Worm (Caenorhabditis elegans): Measurements from ENCODE around the gene cyp-13A2.
A peak's percentile ranks its signal among the peaks of the same experiment; 100 is the strongest.

The cyp-13A2 gene

ce11 chrII:9787395-9788152 is at the start of gene cyp-13A2:
Gene cyp-13A2 (minus strand): TSS chrII:9787629.
- no peak for TF ChIP-seq nhr-23 (tag; optimal IDR thresholded peaks at IDR 0.05)
- peak; percentile 73 for TF ChIP-seq crh-2 (tag; optimal IDR thresholded peaks at IDR 0.05)
- no peak for TF ChIP-seq aly-2 (tag; optimal IDR thresholded peaks at IDR 0.05)
- TF ChIP-seq lin-11 (tag; optimal IDR thresholded peaks at IDR 0.05), result no peak
- TF ChIP-seq C34F6.9 (tag; optimal IDR thresholded peaks at IDR 0.05), result peak; percentile 25
- peak; percentile 67 for TF ChIP-seq nhr-21 (tag; optimal IDR thresholded peaks at IDR 0.05)
- TF ChIP-seq ztf-1 (GFP tag; conservative IDR thresholded peaks at IDR 0.05), result no peak
- TF ChIP-seq snpc-4 (tag; optimal IDR thresholded peaks at IDR 0.05), result peak; percentile 95
- TF ChIP-seq sem-4 (tag; optimal IDR thresholded peaks at IDR 0.05), result peak; percentile 47
- no peak for TF ChIP-seq nhr-11 (tag; optimal IDR thresholded peaks at IDR 0.05)
- TF ChIP-seq nhr-10 (tag; optimal IDR thresholded peaks at IDR 0.05), result no peak
- peak; percentile 48 for TF ChIP-seq nhr-129 (tag; optimal IDR thresholded peaks at IDR 0.05)
- peak; percentile 89 for TF ChIP-seq fos-1 (tag; optimal IDR thresholded peaks at IDR 0.05)
- TF ChIP-seq ama-1 (optimal IDR thresholded peaks at IDR 0.05), result no peak
- TF ChIP-seq peb-1 (tag; optimal IDR thresholded peaks at IDR 0.05), result no peak
- TF ChIP-seq R02D3.7 (tag; optimal IDR thresholded peaks at IDR 0.05), result no peak
- peak in 1 of 2 experiments; percentile 68 for TF ChIP-seq mdl-1 (tag; optimal IDR thresholded peaks at IDR 0.05)
- no peak for TF ChIP-seq ceh-82 (tag; optimal IDR thresholded peaks at IDR 0.05)
- TF ChIP-seq lsy-2 (tag; optimal IDR thresholded peaks at IDR 0.05), result peak in 1 of 2 experiments; percentile 52
- no peak for TF ChIP-seq zag-1 (tag; optimal IDR thresholded peaks at IDR 0.05)
- no peak for TF ChIP-seq lin-13 (GFP tag; optimal IDR thresholded peaks at IDR 0.05)
- TF ChIP-seq nhr-12 (tag; optimal IDR thresholded peaks at IDR 0.05), result no peak
- no peak for TF ChIP-seq ztf-11 (tag; optimal IDR thresholded peaks at IDR 0.05)
- peak; percentile 83 for TF ChIP-seq egl-27 (tag; optimal IDR thresholded peaks at IDR 0.05)
- TF ChIP-seq F13H6.1 (tag; optimal IDR thresholded peaks at IDR 0.05), result peak; percentile 80
- no peak for TF ChIP-seq mab-5 (tag; optimal IDR thresholded peaks at IDR 0.05)
- peak; percentile 86 for TF ChIP-seq blmp-1 (tag; optimal IDR thresholded peaks at IDR 0.05; ENCODE audit: insufficient read depth)
- peak; percentile 35 for TF ChIP-seq elt-1 (tag; optimal IDR thresholded peaks at IDR 0.05)
- no peak for TF ChIP-seq unc-62 (GFP tag; optimal IDR thresholded peaks at IDR 0.05)
- TF ChIP-seq nhr-6 (tag; optimal IDR thresholded peaks at IDR 0.05), result peak; percentile 20
- peak; percentile 11 for TF ChIP-seq gmeb-1 (tag; optimal IDR thresholded peaks at IDR 0.05)
- TF ChIP-seq Y55F3AM.14 (GFP tag; optimal IDR thresholded peaks at IDR 0.05), result no peak
- no peak for TF ChIP-seq elt-3 (tag; optimal IDR thresholded peaks at IDR 0.05)
- TF ChIP-seq lin-39 (tag; optimal IDR thresholded peaks at IDR 0.05), result no peak
- no peak for TF ChIP-seq skn-1 (tag; optimal IDR thresholded peaks at IDR 0.05)
- TF ChIP-seq ceh-16 (tag; optimal IDR thresholded peaks at IDR 0.05), result peak; percentile 88
- no peak for TF ChIP-seq ztf-4 (tag; optimal IDR thresholded peaks at IDR 0.05)
- no peak for TF ChIP-seq ZK546.5 (tag; optimal IDR thresholded peaks at IDR 0.05)
- peak; percentile 45 for TF ChIP-seq unc-55 (GFP tag; optimal IDR thresholded peaks at IDR 0.05)
- TF ChIP-seq sma-3 (GFP tag; optimal IDR thresholded peaks at IDR 0.05), result peak; percentile 73
- peak; percentile 85 for TF ChIP-seq nhr-25 (tag; optimal IDR thresholded peaks at IDR 0.05)
- no peak for TF ChIP-seq nhr-77 (tag; optimal IDR thresholded peaks at IDR 0.05)
- peak; percentile 92 for TF ChIP-seq sma-9 (GFP tag; optimal IDR thresholded peaks at IDR 0.05)
- TF ChIP-seq sma-9 (tag; optimal IDR thresholded peaks at IDR 0.05), result no peak

- TF ChIP-seq nhr-10 (tag; optimal IDR thresholded peaks at IDR 0.05) (no peak), lin-13 (GFP tag; optimal IDR thresholded peaks at IDR 0.05) (no peak), ztf-1 (GFP tag; conservative IDR thresholded peaks at IDR 0.05) (no peak), peb-1 (tag; optimal IDR thresholded peaks at IDR 0.05) (no peak), R02D3.7 (tag; optimal IDR thresholded peaks at IDR 0.05) (no peak), ceh-16 (tag; optimal IDR thresholded peaks at IDR 0.05) (no peak), aly-2 (tag; optimal IDR thresholded peaks at IDR 0.05) (no peak), lsy-2 (tag; optimal IDR thresholded peaks at IDR 0.05) (no peak), nhr-23 (tag; optimal IDR thresholded peaks at IDR 0.05) (no peak), sma-9 (GFP tag; optimal IDR thresholded peaks at IDR 0.05) (no peak), sma-9 (tag; optimal IDR thresholded peaks at IDR 0.05) (no peak), nhr-11 (tag; optimal IDR thresholded peaks at IDR 0.05) (no peak), alr-1 (tag; optimal IDR thresholded peaks at IDR 0.05) (no peak), C34F6.9 (tag; optimal IDR thresholded peaks at IDR 0.05) (no peak), ztf-11 (tag; optimal IDR thresholded peaks at IDR 0.05) (no peak)
Measured at ce11 chrII:9835958-9836357, 48.5 kb upstream of the cyp-13A2 start.
